Worm (Caenorhabditis elegans): ENCODE data around the gene gcy-19.

Gene gcy-19

DNA sequence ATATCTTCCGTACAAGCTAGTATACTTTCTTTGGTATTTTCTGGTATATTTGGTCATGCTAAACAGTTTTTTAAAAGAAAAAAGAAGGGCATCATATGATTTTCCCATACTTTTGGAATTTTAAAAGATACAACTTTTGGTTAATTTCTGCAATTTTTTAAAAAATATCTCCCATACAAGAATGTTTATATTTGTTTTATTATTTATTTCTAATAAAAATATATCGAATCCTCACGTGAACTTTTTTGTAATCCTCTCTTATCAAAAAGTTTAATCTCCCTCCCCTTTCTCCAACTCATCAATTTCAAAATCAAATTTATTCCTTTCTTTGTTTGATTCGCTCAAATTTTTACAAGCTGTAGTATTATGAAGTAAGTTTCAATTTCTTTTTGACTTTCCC is 23.2 kb upstream of the gcy-19 start, which contains the start of gene nep-13:
Gene nep-13, plus strand, starts transcription at position 301 of the 400 bp plus-strand sequence.
- TF ChIP-seq nhr-90 (tag; optimal IDR thresholded peaks at IDR 0.05; ENCODE audit: poor library complexity), result no peak
- no peak for TF ChIP-seq elt-3 (tag; optimal IDR thresholded peaks at IDR 0.05)
- no peak for TF ChIP-seq ceh-8 (GFP tag; optimal IDR thresholded peaks at IDR 0.05)
- no peak for TF ChIP-seq C34B4.2 (tag; optimal IDR thresholded peaks at IDR 0.05)
- TF ChIP-seq mab-9 (GFP tag; IDR thresholded peaks at IDR 0.05), result no peak
- no peak for TF ChIP-seq ces-1 (GFP tag; optimal IDR thresholded peaks at IDR 0.05)
- no peak for TF ChIP-seq nhr-76 (tag; optimal IDR thresholded peaks at IDR 0.05)
- no peak for TF ChIP-seq ztf-11 (tag; optimal IDR thresholded peaks at IDR 0.05)

DNA sequence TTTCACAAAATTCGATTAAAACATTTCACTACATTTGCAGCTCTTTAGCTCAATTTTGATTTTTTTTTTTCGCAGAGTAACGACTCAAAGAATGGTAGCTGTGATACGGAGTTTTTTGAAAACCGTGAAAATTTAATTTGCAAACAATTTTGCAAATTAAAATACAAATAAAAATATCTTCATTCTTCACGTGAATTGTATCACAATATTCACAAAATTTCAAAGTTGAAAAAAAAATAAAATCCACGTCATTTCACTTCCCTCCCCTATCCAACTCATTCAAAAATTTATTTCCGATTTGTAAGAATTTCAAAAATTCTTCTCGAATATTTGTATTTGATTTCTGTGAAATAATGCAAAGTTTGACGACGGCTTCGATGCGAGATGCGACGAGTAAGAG is 19.5 kb upstream of the gcy-19 start, which contains the start of gene wht-4:
Gene wht-4, plus strand, starts transcription at position 301 of the 400 bp plus-strand sequence.
- TF ChIP-seq unc-98 (GFP tag; IDR thresholded peaks at IDR 0.05) (no peak), dpl-1 (GFP tag; optimal IDR thresholded peaks at IDR 0.05) (no peak), snpc-4 (tag; optimal IDR thresholded peaks at IDR 0.05) (no peak), rnt-1 (tag; optimal IDR thresholded peaks at IDR 0.05) (no peak), nhr-20 (tag; optimal IDR thresholded peaks at IDR 0.05) (no peak), lin-39 (tag; optimal IDR thresholded peaks at IDR 0.05) (no peak), pag-3 (tag; optimal IDR thresholded peaks at IDR 0.05; ENCODE audit: borderline replicate concordance, insufficient read depth) (no peak), sox-4 (tag; optimal IDR thresholded peaks at IDR 0.05) (no peak), C16A3.4 (tag; optimal IDR thresholded peaks at IDR 0.05) (no peak), lin-14 (GFP tag; optimal IDR thresholded peaks at IDR 0.05) (no peak), pqm-1 (tag; optimal IDR thresholded peaks at IDR 0.05) (no peak)

DNA sequence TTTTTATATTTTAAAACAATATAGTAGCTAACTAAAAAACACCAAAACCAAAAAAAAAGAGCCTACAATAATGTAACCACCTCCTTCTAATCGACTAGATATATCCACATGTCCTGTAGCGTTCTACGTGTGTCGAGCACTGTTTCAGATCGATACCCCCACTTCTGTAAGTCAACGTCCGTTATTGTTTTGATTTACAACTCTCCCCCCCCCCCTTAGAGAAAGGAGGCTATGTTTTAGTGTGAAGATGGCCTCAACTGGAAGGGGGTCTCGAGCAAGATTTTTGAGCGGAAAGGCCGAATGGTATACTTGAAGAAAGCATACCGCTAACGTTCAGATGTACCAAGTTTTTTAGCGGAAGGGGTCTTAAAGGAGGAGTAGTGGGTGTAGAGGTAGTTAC is 18.5 kb upstream of the gcy-19 start, which contains the start of gene F02E11.4:
Gene F02E11.4, minus strand, starts transcription at position 101 of the 400 bp plus-strand sequence.
- no peak for TF ChIP-seq egl-13 (tag; optimal IDR thresholded peaks at IDR 0.05)
- no peak for TF ChIP-seq aly-2 (tag; optimal IDR thresholded peaks at IDR 0.05)
- no peak for TF ChIP-seq xbp-1 (tag; optimal IDR thresholded peaks at IDR 0.05)
- TF ChIP-seq nhr-237 (tag; optimal IDR thresholded peaks at IDR 0.05), result no peak
- no peak for TF ChIP-seq F16B12.6 (tag; optimal IDR thresholded peaks at IDR 0.05)
- TF ChIP-seq rnt-1 (tag; optimal IDR thresholded peaks at IDR 0.05), result no peak
- no peak for TF ChIP-seq swsn-7 (tag; optimal IDR thresholded peaks at IDR 0.05)
- TF ChIP-seq Y116A8C.19 (tag; optimal IDR thresholded peaks at IDR 0.05; ENCODE audit: borderline replicate concordance), result no peak
- no peak for TF ChIP-seq nhr-19 (GFP tag; conservative IDR thresholded peaks at IDR 0.05)
- no peak for TF ChIP-seq unc-98 (GFP tag; IDR thresholded peaks at IDR 0.05)
- no peak for TF ChIP-seq lin-39 (tag; optimal IDR thresholded peaks at IDR 0.05)
- TF ChIP-seq nhr-11 (tag; optimal IDR thresholded peaks at IDR 0.05), result no peak
- no peak for TF ChIP-seq ztf-11 (tag; optimal IDR thresholded peaks at IDR 0.05)
- TF ChIP-seq tbx-2 (tag; optimal IDR thresholded peaks at IDR 0.05), result no peak
- no peak for TF ChIP-seq C16A3.4 (tag; optimal IDR thresholded peaks at IDR 0.05)

DNA sequence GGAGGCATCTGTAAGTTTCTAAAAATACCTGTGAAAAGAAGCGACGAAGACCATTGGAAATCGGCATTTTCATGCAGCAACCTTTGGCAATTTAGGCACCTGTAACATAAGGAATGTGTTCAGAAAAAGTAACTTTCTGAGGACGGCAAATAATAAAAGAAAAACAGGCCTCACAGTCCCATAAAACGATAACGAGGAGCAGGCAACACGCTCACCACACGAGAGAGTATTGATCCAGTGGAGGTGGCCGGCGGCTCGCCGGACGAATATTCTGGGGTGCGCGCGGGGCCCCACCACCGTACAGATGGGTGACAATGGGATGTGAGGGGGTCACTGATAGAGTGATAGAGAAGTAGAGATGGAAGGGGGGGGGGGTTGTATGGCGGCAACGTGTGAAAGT is 15.8 kb upstream of the gcy-19 start, which contains the start of gene F02E11.3:
Gene F02E11.3, minus strand, starts transcription at position 101 of the 400 bp plus-strand sequence.
- TF ChIP-seq rnt-1 (tag; optimal IDR thresholded peaks at IDR 0.05) (no peak), ama-1 (optimal IDR thresholded peaks at IDR 0.05) (no peak), snpc-4 (tag; optimal IDR thresholded peaks at IDR 0.05) (no peak)

DNA sequence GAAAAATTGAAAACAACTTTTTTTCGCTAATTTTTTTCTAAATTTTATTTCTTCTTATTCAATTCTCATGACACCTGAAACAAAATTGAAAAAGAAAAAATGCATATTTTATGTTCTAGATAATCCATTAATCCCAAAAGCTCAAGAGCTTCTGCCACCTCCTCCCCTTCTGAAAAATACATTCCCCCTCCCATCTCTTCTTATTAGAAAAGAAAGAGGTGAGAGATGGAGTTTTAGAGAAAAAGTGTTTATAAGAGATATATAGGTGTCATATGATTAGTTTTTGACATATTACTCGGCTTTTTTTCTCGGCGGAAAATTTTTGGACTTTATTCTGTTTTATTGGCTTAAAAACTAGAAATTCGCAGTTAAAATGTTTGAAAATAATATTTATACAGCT is 11.4 kb upstream of the gcy-19 start:
- peak; percentile 9 for TF ChIP-seq mep-1 (tag; optimal IDR thresholded peaks at IDR 0.05)
- no peak for TF ChIP-seq snpc-4 (tag; optimal IDR thresholded peaks at IDR 0.05)
- no peak for TF ChIP-seq ceh-82 (tag; optimal IDR thresholded peaks at IDR 0.05)
- no peak for TF ChIP-seq hlh-4 (tag; optimal IDR thresholded peaks at IDR 0.05)
- TF ChIP-seq nhr-71 (tag; optimal IDR thresholded peaks at IDR 0.05), result peak; percentile 27
- TF ChIP-seq nhr-12 (tag; optimal IDR thresholded peaks at IDR 0.05), result no peak
- TF ChIP-seq fkh-8 (tag; optimal IDR thresholded peaks at IDR 0.05), result peak; percentile 4
- no peak for TF ChIP-seq mab-9 (GFP tag; IDR thresholded peaks at IDR 0.05)
- TF ChIP-seq tlp-1 (tag; optimal IDR thresholded peaks at IDR 0.05), result no peak
- TF ChIP-seq unc-62 (GFP tag; optimal IDR thresholded peaks at IDR 0.05), result no peak
- TF ChIP-seq nhr-20 (tag; optimal IDR thresholded peaks at IDR 0.05), result no peak
- TF ChIP-seq ces-1 (GFP tag; optimal IDR thresholded peaks at IDR 0.05), result no peak
- peak; percentile 26 for TF ChIP-seq unc-30 (tag; optimal IDR thresholded peaks at IDR 0.05)
- no peak for TF ChIP-seq nhr-28 (tag; optimal IDR thresholded peaks at IDR 0.05)
- TF ChIP-seq nhr-77 (tag; optimal IDR thresholded peaks at IDR 0.05), result no peak
- TF ChIP-seq Y116A8C.19 (tag; optimal IDR thresholded peaks at IDR 0.05; ENCODE audit: borderline replicate concordance), result no peak
- TF ChIP-seq nhr-84 (tag; optimal IDR thresholded peaks at IDR 0.05), result no peak
- TF ChIP-seq isw-1 (GFP tag; IDR thresholded peaks at IDR 0.05), result no peak
- peak; percentile 59 for TF ChIP-seq dsc-1 (tag; optimal IDR thresholded peaks at IDR 0.05)
